Worm (Caenorhabditis elegans): ENCODE data around the gene dod-19.

ce11 chrV:412820-413219 lies 1.7 kb downstream of the dod-19 start:
- no peak for TF ChIP-seq ref-1 (GFP tag; conservative IDR thresholded peaks at IDR 0.05)
- TF ChIP-seq tab-1 (GFP tag; IDR thresholded peaks at IDR 0.05), result no peak
- TF ChIP-seq flt-1 (GFP tag; IDR thresholded peaks at IDR 0.05), result no peak
- TF ChIP-seq med-1 (GFP tag; optimal IDR thresholded peaks at IDR 0.05; ENCODE audit: insufficient read depth), result no peak
- TF ChIP-seq klf-2 (GFP tag; conservative IDR thresholded peaks at IDR 0.05), result no peak
- no peak for TF ChIP-seq ztf-29 (GFP tag; IDR thresholded peaks at IDR 0.05)
- no peak for TF ChIP-seq T22C8.4 (GFP tag; IDR thresholded peaks at IDR 0.05)
- no peak for TF ChIP-seq cog-1 (tag; optimal IDR thresholded peaks at IDR 0.05)
- TF ChIP-seq ztf-23 (GFP tag; IDR thresholded peaks at IDR 0.05), result no peak

Data from whole organism, midembryonic.